Worm (Caenorhabditis elegans) whole organism, L4 larva: Measurements from ENCODE around the gene tut-2.

ENCODE experiments used
- aha-1 ChIP-seq: fragments of 150-350 bp; peaks from one replicate; lab custom pipeline; 2014; ENCODE audit warnings: missing biosample characterization, missing genetic modification characterization
- ama-1 ChIP-seq: fragments of 150-350 bp; optimal IDR thresholded peaks from 2 replicates; lab custom pipeline; 2014; ENCODE audit warnings: inconsistent platforms, mixed read lengths
- ceh-62 ChIP-seq: sonication (generic microtip); optimal IDR thresholded peaks from 2 replicates; lab custom pipeline; 2017; ENCODE audit warnings: missing biosample characterization, missing genetic modification characterization
- dmd-8 ChIP-seq: fragments of 200-800 bp; sonication (Bioruptor generic); IDR thresholded peaks from 2 replicates; pipeline ENCODE4 v1.3.6; 2022; ENCODE audit warnings: missing genetic modification characterization, missing compliant biosample characterization
- dve-1 ChIP-seq: sonication (generic microtip); optimal IDR thresholded peaks from 2 replicates; lab custom pipeline; 2017; ENCODE audit warnings: antibody characterized with exemption, mild to moderate bottlenecking, missing genetic modification characterization, missing compliant biosample characterization; ENCODE audit not compliant: insufficient read depth
- lin-15B ChIP-seq: fragments of 150-350 bp; sonication (generic microtip); optimal IDR thresholded peaks from 3 replicates; lab custom pipeline; 2014; ENCODE audit warnings: missing biosample characterization, missing genetic modification characterization
- nhr-237 ChIP-seq: sonication (generic microtip); optimal IDR thresholded peaks from 2 replicates; lab custom pipeline; 2017; ENCODE audit warnings: missing biosample characterization, missing genetic modification characterization
- nhr-76 ChIP-seq: fragments of 150-350 bp; optimal IDR thresholded peaks from 2 replicates; lab custom pipeline; 2014; ENCODE audit warnings: missing biosample characterization, missing genetic modification characterization
- pqm-1 ChIP-seq: sonication (generic microtip); optimal IDR thresholded peaks from 2 replicates; lab custom pipeline; 2017; ENCODE audit warnings: missing biosample characterization, missing genetic modification characterization
- snpc-4 ChIP-seq: fragments of 150-350 bp; optimal IDR thresholded peaks from 2 replicates; lab custom pipeline; 2014; ENCODE audit warnings: missing biosample characterization, missing genetic modification characterization
- unc-62 ChIP-seq, 3 experiments: fragments of 150-350 bp in 1 of 3; sonication (generic microtip); optimal IDR thresholded peaks in 2 of 3; peaks in 1 of 3; 1 replicate in 1 of 3; 2 replicates in 2 of 3; lab custom pipeline; 2014 to 2017; ENCODE audit warnings: missing biosample characterization in 3 of 3, missing genetic modification characterization in 3 of 3, missing genetic modification reagents in 3 of 3, missing genotype in 1 of 3

DNA sequence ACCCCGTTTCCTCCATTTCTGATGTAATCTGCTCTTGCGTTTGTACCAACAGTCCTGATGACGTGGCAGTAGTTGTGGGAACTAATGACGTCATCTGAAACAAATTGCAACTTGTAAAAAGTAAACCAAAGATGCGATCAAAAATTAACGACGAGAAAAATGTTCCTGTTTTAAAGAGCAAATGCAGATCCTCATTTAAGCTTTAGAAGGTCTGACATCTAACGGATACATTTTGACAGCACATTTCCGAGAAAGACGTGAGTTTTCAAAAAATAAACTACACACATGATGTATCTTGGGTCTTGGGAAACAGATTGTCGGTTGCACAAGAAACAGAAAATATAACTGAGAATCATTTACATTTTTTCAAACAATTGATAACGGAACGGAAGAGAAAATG is 42.5 kb upstream of the tut-2 start, which contains the start of gene H09F14.1:
- TF ChIP-seq aha-1 (tag; lab: Kevin White, UChicago) (no peak), lin-15B (tag; lab: Kevin White, UChicago) (no peak), nhr-76 (tag; lab: Kevin White, UChicago) (no peak), dve-1 (tag; lab: Kevin White, UChicago) (no peak), snpc-4 (tag; lab: Kevin White, UChicago) (no peak), nhr-237 (no peak), unc-62 (GFP tag; optimal IDR thresholded peaks at IDR 0.05 in 1 of 2; lab: Kevin White, UChicago) (no peak), unc-62 (tag; optimal IDR thresholded peaks at IDR 0.05; lab: Kevin White, UChicago) (no peak), dmd-8 (no peak), ama-1 (lab: Kevin White, UChicago) (no peak), ceh-62 (tag; lab: Kevin White, UChicago) (no peak), pqm-1 (tag; lab: Kevin White, UChicago) (no peak)
